Fruit fly (Drosophila melanogaster) Kc167 (cell line): ENCODE measurements around the gene CG31019.

Source experiments
- h ChIP-seq: fragments of >200 bp; optimal IDR thresholded peaks from 3 replicates; lab custom pipeline; 2018; ENCODE audit warnings: missing external identifiers
- insv ChIP-seq: fragments of >200 bp; optimal IDR thresholded peaks from 3 replicates; lab custom pipeline; 2018; ENCODE audit warnings: missing external identifiers
- psq ChIP-seq: fragments of >200 bp; optimal IDR thresholded peaks from 2 replicates; lab custom pipeline; 2017; ENCODE audit warnings: missing external identifiers
- ttk ChIP-seq: sonication (Bioruptor generic); optimal IDR thresholded peaks from 2 replicates; lab custom pipeline; 2017; ENCODE audit warnings: missing external identifiers

- TF ChIP-seq h (lab: Kevin White, UChicago): no peak
- TF ChIP-seq insv (lab: Kevin White, UChicago): no peak
- no peak for TF ChIP-seq ttk
- no peak for TF ChIP-seq psq (lab: Kevin White, UChicago)
Observed at dm6 chr3R:30596704-30597103, at the start of gene CG31019.
